Worm (Caenorhabditis elegans) whole organism, L4 larva: ENCODE data around the gene bath-42.

Source experiments
- R02D3.7 ChIP-seq: fragments of 150-350 bp; sonication (generic microtip); optimal IDR thresholded peaks from 3 replicates; lab custom pipeline; 2014; ENCODE audit warnings: missing biosample characterization, missing genetic modification characterization
- Y105C5A.15 ChIP-seq: fragments of 200-800 bp; sonication (Bioruptor generic); IDR thresholded peaks from 2 replicates; pipeline ENCODE4 v1.3.6; 2022; ENCODE audit warnings: missing genetic modification characterization, missing compliant biosample characterization
- Y5F2A.4 ChIP-seq: fragments of 200-800 bp; sonication (Bioruptor generic); optimal IDR thresholded peaks from 2 replicates; lab custom pipeline; 2018; ENCODE audit warnings: mild to moderate bottlenecking, missing genetic modification characterization, missing compliant biosample characterization
- Y75B8A.6 ChIP-seq: fragments of 200-800 bp; sonication (Bioruptor generic); IDR thresholded peaks from 2 replicates; pipeline ENCODE4 v1.3.6; 2022; ENCODE audit warnings: missing genetic modification reagents, missing genetic modification characterization, missing compliant biosample characterization
- ZK546.5 ChIP-seq, 2 experiments: sonication (generic microtip); optimal IDR thresholded peaks; 2 replicates each; lab custom pipeline; 2017; ENCODE audit warnings: missing biosample characterization in 2 of 2, missing genetic modification characterization in 2 of 2
- aha-1 ChIP-seq: fragments of 150-350 bp; peaks from one replicate; lab custom pipeline; 2014; ENCODE audit warnings: missing biosample characterization, missing genetic modification characterization
- aly-2 ChIP-seq: sonication (generic microtip); optimal IDR thresholded peaks from 2 replicates; lab custom pipeline; 2018; ENCODE audit warnings: missing biosample characterization, missing genetic modification characterization
- ceh-32 ChIP-seq: sonication (generic microtip); optimal IDR thresholded peaks from 2 replicates; lab custom pipeline; 2016; ENCODE audit warnings: mild to moderate bottlenecking, missing genetic modification characterization, missing compliant biosample characterization; ENCODE audit not compliant: poor library complexity
- daf-16 ChIP-seq, 3 experiments: sonication (generic microtip); optimal IDR thresholded peaks; 2 replicates each; lab custom pipeline; 2016 to 2017; ENCODE audit warnings: missing genetic modification characterization in 3 of 3, missing genetic modification reagents in 3 of 3, mild to moderate bottlenecking in 2 of 3, missing compliant biosample characterization in 2 of 3, missing biosample characterization in 1 of 3, moderate library complexity in 1 of 3
- dmd-8 ChIP-seq: fragments of 200-800 bp; sonication (Bioruptor generic); IDR thresholded peaks from 2 replicates; pipeline ENCODE4 v1.3.6; 2022; ENCODE audit warnings: missing genetic modification characterization, missing compliant biosample characterization
- duxl-1 ChIP-seq: sonication (generic microtip); optimal IDR thresholded peaks from 2 replicates; lab custom pipeline; 2016; ENCODE audit warnings: mild to moderate bottlenecking, missing genetic modification characterization, moderate library complexity, missing compliant biosample characterization; ENCODE audit not compliant: poor library complexity
- fkh-10 ChIP-seq: fragments of 150-350 bp; optimal IDR thresholded peaks from 2 replicates; lab custom pipeline; 2014; ENCODE audit warnings: missing biosample characterization, missing genetic modification reagents, missing genetic modification characterization
- hif-1 ChIP-seq, 2 experiments: sonication (generic microtip); optimal IDR thresholded peaks; 2 replicates each; lab custom pipeline; 2016 to 2017; ENCODE audit warnings: missing compliant biosample characterization in 2 of 2, missing genetic modification characterization in 2 of 2, missing genetic modification reagents in 2 of 2, missing genotype in 2 of 2, mild to moderate bottlenecking in 1 of 2
- hlh-11 ChIP-seq: fragments of 200-800 bp; sonication (Bioruptor generic); optimal IDR thresholded peaks from 2 replicates; lab custom pipeline; 2018; ENCODE audit warnings: mild to moderate bottlenecking, missing genetic modification characterization, missing compliant biosample characterization
- lim-7 ChIP-seq: fragments of 200-800 bp; sonication (Bioruptor generic); IDR thresholded peaks from 2 replicates; pipeline ENCODE4 v1.3.6; 2022; ENCODE audit warnings: missing genetic modification characterization, missing compliant biosample characterization
- lir-3 ChIP-seq: sonication (generic microtip); optimal IDR thresholded peaks from 2 replicates; lab custom pipeline; 2016; ENCODE audit warnings: mild to moderate bottlenecking, missing genetic modification characterization, missing compliant biosample characterization
- lsy-2 ChIP-seq, 2 experiments: fragments of 150-350 bp in 1 of 2; sonication (generic microtip) in 1 of 2; optimal IDR thresholded peaks; 2 replicates each; lab custom pipeline; 2014 to 2017; ENCODE audit warnings: missing biosample characterization in 2 of 2, missing genetic modification characterization in 2 of 2
- madf-5 ChIP-seq, 2 experiments: fragments of 200-800 bp; sonication (Bioruptor generic); IDR thresholded peaks; 2 replicates each; pipeline ENCODE4 v1.3.6; 2022; ENCODE audit warnings: missing compliant biosample characterization in 2 of 2, missing genetic modification characterization in 2 of 2
- mdl-1 ChIP-seq, 2 experiments: fragments of 150-350 bp in 1 of 2; sonication (generic microtip) in 1 of 2; optimal IDR thresholded peaks; 2 replicates each; lab custom pipeline; 2014 to 2017; ENCODE audit warnings: missing biosample characterization in 2 of 2, missing genetic modification characterization in 2 of 2
- mdt-29 ChIP-seq: fragments of 200-800 bp; sonication (Bioruptor generic); IDR thresholded peaks from 2 replicates; pipeline ENCODE4 v1.3.6; 2022; ENCODE audit warnings: missing genetic modification reagents, missing genetic modification characterization, missing compliant biosample characterization
- mep-1 ChIP-seq: fragments of 150-350 bp; sonication (generic microtip); optimal IDR thresholded peaks from 3 replicates; lab custom pipeline; 2014; ENCODE audit warnings: missing biosample characterization, missing genetic modification characterization
- mes-2 ChIP-seq: sonication (generic microtip); optimal IDR thresholded peaks from 2 replicates; lab custom pipeline; 2016; ENCODE audit warnings: missing genotype, mild to moderate bottlenecking, missing genetic modification characterization, missing compliant biosample characterization; ENCODE audit not compliant: poor library complexity, severe bottlenecking
- mxl-3 ChIP-seq: fragments of 200-800 bp; sonication (Bioruptor generic); optimal IDR thresholded peaks from 2 replicates; lab custom pipeline; 2018; ENCODE audit warnings: mild to moderate bottlenecking, missing genetic modification characterization, missing compliant biosample characterization
- nhr-10 ChIP-seq: fragments of 150-350 bp; optimal IDR thresholded peaks from 2 replicates; lab custom pipeline; 2014; ENCODE audit warnings: missing biosample characterization, missing genetic modification characterization
- nhr-102 ChIP-seq: sonication (generic microtip); optimal IDR thresholded peaks from 2 replicates; lab custom pipeline; 2016; ENCODE audit warnings: mild to moderate bottlenecking, missing genetic modification characterization, moderate library complexity, missing compliant biosample characterization
- nhr-11 ChIP-seq: fragments of 150-350 bp; optimal IDR thresholded peaks from 2 replicates; lab custom pipeline; 2014; ENCODE audit warnings: missing biosample characterization, missing genetic modification characterization
- nhr-111 ChIP-seq: fragments of 200-800 bp; sonication (Bioruptor generic); optimal IDR thresholded peaks from 2 replicates; lab custom pipeline; 2018; ENCODE audit warnings: mild to moderate bottlenecking, missing genetic modification characterization, missing compliant biosample characterization
- nhr-76 ChIP-seq: fragments of 150-350 bp; optimal IDR thresholded peaks from 2 replicates; lab custom pipeline; 2014; ENCODE audit warnings: missing biosample characterization, missing genetic modification characterization
- pha-4 ChIP-seq, 2 experiments: fragments of 150-350 bp in 1 of 2; fragments of 200-800 bp in 1 of 2; sonication (Bioruptor generic) in 1 of 2; IDR thresholded peaks in 1 of 2; optimal IDR thresholded peaks in 1 of 2; 2 replicates each; pipeline versions ENCODE4 v1.3.6 to Lab custom; 2014 to 2022; ENCODE audit warnings: missing genetic modification characterization in 2 of 2, missing genetic modification reagents in 2 of 2, missing biosample characterization in 1 of 2, missing compliant biosample characterization in 1 of 2
- php-3 ChIP-seq: fragments of 200-800 bp; sonication (Bioruptor generic); IDR thresholded peaks from 2 replicates; pipeline ENCODE4 v1.3.6; 2022; ENCODE audit warnings: missing genetic modification reagents, missing genetic modification characterization, missing compliant biosample characterization
- pqm-1 ChIP-seq: sonication (generic microtip); optimal IDR thresholded peaks from 2 replicates; lab custom pipeline; 2017; ENCODE audit warnings: missing biosample characterization, missing genetic modification characterization
- rbr-2 ChIP-seq: sonication (generic microtip); optimal IDR thresholded peaks from 2 replicates; lab custom pipeline; 2016; ENCODE audit warnings: missing genotype, missing genetic modification characterization, missing compliant biosample characterization
- saeg-2 ChIP-seq: fragments of 200-800 bp; sonication (Bioruptor generic); IDR thresholded peaks from 2 replicates; pipeline ENCODE4 v1.3.6; 2022; ENCODE audit warnings: missing genetic modification reagents, missing genetic modification characterization, missing compliant biosample characterization
- sdz-12 ChIP-seq: fragments of 200-800 bp; sonication (Bioruptor generic); optimal IDR thresholded peaks from 2 replicates; lab custom pipeline; 2018; ENCODE audit warnings: mild to moderate bottlenecking, missing genetic modification characterization, missing compliant biosample characterization
- set-16 ChIP-seq: fragments of 200-800 bp; sonication (Bioruptor generic); IDR thresholded peaks from 2 replicates; pipeline ENCODE4 v1.3.6; 2022; ENCODE audit warnings: missing genetic modification reagents, missing genetic modification characterization, missing compliant biosample characterization
- skn-1 ChIP-seq: fragments of 150-350 bp; optimal IDR thresholded peaks from 2 replicates; lab custom pipeline; 2014; ENCODE audit warnings: missing biosample characterization, missing genetic modification characterization
- snpc-4 ChIP-seq: fragments of 150-350 bp; optimal IDR thresholded peaks from 2 replicates; lab custom pipeline; 2014; ENCODE audit warnings: missing biosample characterization, missing genetic modification characterization
- spr-1 ChIP-seq: sonication (generic microtip); optimal IDR thresholded peaks from 2 replicates; lab custom pipeline; 2016; ENCODE audit warnings: mild to moderate bottlenecking, missing genetic modification characterization, missing compliant biosample characterization
- tra-1 ChIP-seq: fragments of 200-800 bp; sonication (Bioruptor generic); IDR thresholded peaks from 2 replicates; pipeline ENCODE4 v1.3.6; 2022; ENCODE audit warnings: missing genetic modification reagents, missing genetic modification characterization, missing compliant biosample characterization
- ztf-11 ChIP-seq: fragments of 150-350 bp; optimal IDR thresholded peaks from 2 replicates; lab custom pipeline; 2014; ENCODE audit warnings: missing biosample characterization, missing genetic modification characterization

bath-42 gene

ce11 chrIII:8124323-8124722 is 38.9 kb downstream of the bath-42 start (continued):
- TF ChIP-seq daf-16 (GFP tag; optimal IDR thresholded peaks at IDR 0.05; lab: Kevin White, UChicago) (no peak), daf-16 (tag; optimal IDR thresholded peaks at IDR 0.05; lab: Kevin White, UChicago) (peak; percentile 49), ztf-11 (no peak), fkh-10 (GFP tag; lab: Kevin White, UChicago) (peak; percentile 44), snpc-4 (tag; lab: Kevin White, UChicago) (no peak), pha-4 (GFP tag; IDR thresholded peaks at IDR 0.05; lab: Robert Waterston, UW) (no peak), pha-4 (tag; optimal IDR thresholded peaks at IDR 0.05; lab: Kevin White, UChicago) (no peak), Y75B8A.6 (GFP tag; lab: Robert Waterston, UW) (no peak), sdz-12 (GFP tag; lab: Kevin White, UChicago) (no peak), duxl-1 (no peak), hlh-11 (tag; lab: Kevin White, UChicago) (peak; percentile 76), mes-2 (tag; lab: Kevin White, UChicago) (peak; percentile 69), mdl-1 (tag; optimal IDR thresholded peaks at IDR 0.05; lab: Kevin White, UChicago) (peak; percentile 38 to 89), nhr-102 (no peak), hif-1 (tag; optimal IDR thresholded peaks at IDR 0.05; lab: Kevin White, UChicago) (peak in 1 of 2 experiments; percentile 9), mep-1 (tag; lab: Kevin White, UChicago) (peak; percentile 87), nhr-111 (GFP tag; lab: Kevin White, UChicago) (no peak), skn-1 (tag; lab: Kevin White, UChicago) (no peak), tra-1 (no peak), php-3 (GFP tag; lab: Robert Waterston, UW) (no peak), spr-1 (tag; lab: Kevin White, UChicago) (no peak), ZK546.5 (tag; optimal IDR thresholded peaks at IDR 0.05; lab: Kevin White, UChicago) (no peak), rbr-2 (tag; lab: Kevin White, UChicago) (peak; percentile 37), nhr-10 (tag; lab: Kevin White, UChicago) (no peak), aly-2 (tag; lab: Kevin White, UChicago) (no peak), lsy-2 (tag; optimal IDR thresholded peaks at IDR 0.05; lab: Kevin White, UChicago) (peak; percentile 64 to 91), mxl-3 (GFP tag; lab: Kevin White, UChicago) (peak; percentile 63), Y105C5A.15 (GFP tag; lab: Robert Waterston, UW) (no peak), set-16 (no peak), pqm-1 (peak; percentile 26), ceh-32 (tag; lab: Kevin White, UChicago) (no peak), lim-7 (GFP tag; lab: Robert Waterston, UW) (no peak), Y5F2A.4 (GFP tag; lab: Kevin White, UChicago) (no peak), saeg-2 (GFP tag; lab: Robert Waterston, UW) (no peak), lir-3 (tag; lab: Kevin White, UChicago) (no peak)

- TF ChIP-seq lsy-2 (tag; optimal IDR thresholded peaks at IDR 0.05; lab: Kevin White, UChicago) (peak in 1 of 2 experiments; percentile 36), R02D3.7 (tag; lab: Kevin White, UChicago) (no peak), tra-1 (no peak), madf-5 (GFP tag; IDR thresholded peaks at IDR 0.05; lab: Robert Waterston, UW) (no peak), mdt-29 (GFP tag; lab: Robert Waterston, UW) (no peak), aha-1 (tag; lab: Kevin White, UChicago) (peak; percentile 51), dmd-8 (GFP tag; lab: Robert Waterston, UW) (no peak), nhr-11 (tag; lab: Kevin White, UChicago) (peak; percentile 6), nhr-76 (no peak), rbr-2 (tag; lab: Kevin White, UChicago) (no peak)
Observed at ce11 chrIII:8121923-8122322, 41.3 kb downstream of the bath-42 start.
